Worm (Caenorhabditis elegans) whole organism, midembryonic: ENCODE data around the gene Y41C4A.9.

ENCODE experiments used
- ztf-23 ChIP-seq: fragments of 200-800 bp; sonication (Bioruptor generic); IDR thresholded peaks from 2 replicates; pipeline ENCODE4 v1.3.6; 2022; ENCODE audit warnings: missing genetic modification reagents, missing genetic modification characterization, missing compliant biosample characterization
- ztf-29 ChIP-seq: fragments of 200-800 bp; sonication (Bioruptor generic); IDR thresholded peaks from 2 replicates; pipeline ENCODE4 v1.3.6; 2022; ENCODE audit warnings: missing genetic modification reagents, missing genetic modification characterization, missing compliant biosample characterization

DNA sequence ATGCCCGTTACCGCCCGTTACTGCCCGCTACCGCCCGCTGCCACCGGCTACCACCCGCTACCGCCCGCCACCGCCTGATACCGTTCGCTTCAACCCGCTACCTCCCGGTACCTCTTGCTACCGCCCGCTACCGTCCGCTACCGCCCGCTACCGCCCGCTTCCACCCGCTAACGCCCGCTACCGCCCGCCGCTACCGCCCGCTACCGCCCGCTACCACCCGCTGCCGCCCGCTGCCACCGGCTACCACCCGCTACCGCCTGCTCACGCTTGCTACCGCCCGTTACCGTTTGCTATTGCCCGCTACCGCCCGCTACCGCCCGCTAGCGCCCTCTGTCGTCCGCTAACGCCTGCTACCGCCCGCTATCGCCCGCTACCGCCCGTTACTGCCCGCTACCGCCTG is 16.6 kb downstream of the Y41C4A.9 start:
- TF ChIP-seq ztf-29 (GFP tag; lab: Robert Waterston, UW) = no peak
- TF ChIP-seq ztf-23 (GFP tag; lab: Robert Waterston, UW) = no peak
